Worm (Caenorhabditis elegans) whole organism, midembryonic: ENCODE measurements around the gene C05D2.8.

Experiments
- T22C8.4 ChIP-seq: fragments of 200-800 bp; sonication (Bioruptor generic); IDR thresholded peaks from 2 replicates; pipeline ENCODE4 v1.3.6; 2022; ENCODE audit warnings: missing genetic modification characterization, missing compliant biosample characterization
- cog-1 ChIP-seq: sonication (generic microtip); optimal IDR thresholded peaks from 2 replicates; lab custom pipeline; 2016; ENCODE audit warnings: missing genetic modification characterization, missing compliant biosample characterization
- flt-1 ChIP-seq: fragments of 200-800 bp; sonication (Bioruptor generic); IDR thresholded peaks from 2 replicates; pipeline ENCODE4 v1.3.6; 2022; ENCODE audit warnings: missing genetic modification characterization, missing compliant biosample characterization
- klf-2 ChIP-seq: fragments of 200-800 bp; sonication (Bioruptor generic); conservative IDR thresholded peaks from 2 replicates; pipeline ENCODE4 v1.3.6; 2022; ENCODE audit warnings: missing genetic modification reagents, missing genetic modification characterization, missing compliant biosample characterization
- med-1 ChIP-seq: sonication (generic microtip); optimal IDR thresholded peaks from 2 replicates; lab custom pipeline; 2017; ENCODE audit warnings: missing genetic modification characterization, mild to moderate bottlenecking, missing compliant biosample characterization, antibody characterized with exemption, missing genetic modification reagents; ENCODE audit not compliant: insufficient read depth
- ref-1 ChIP-seq: fragments of 200-800 bp; sonication (Bioruptor generic); conservative IDR thresholded peaks from 2 replicates; pipeline ENCODE4 v1.3.6; 2022; ENCODE audit warnings: missing genetic modification reagents, missing genetic modification characterization, missing compliant biosample characterization
- tab-1 ChIP-seq: fragments of 200-800 bp; sonication (Bioruptor generic); IDR thresholded peaks from 2 replicates; pipeline ENCODE4 v1.3.6; 2022; ENCODE audit warnings: missing genetic modification characterization, missing compliant biosample characterization
- ztf-23 ChIP-seq: fragments of 200-800 bp; sonication (Bioruptor generic); IDR thresholded peaks from 2 replicates; pipeline ENCODE4 v1.3.6; 2022; ENCODE audit warnings: missing genetic modification reagents, missing genetic modification characterization, missing compliant biosample characterization
- ztf-29 ChIP-seq: fragments of 200-800 bp; sonication (Bioruptor generic); IDR thresholded peaks from 2 replicates; pipeline ENCODE4 v1.3.6; 2022; ENCODE audit warnings: missing genetic modification reagents, missing genetic modification characterization, missing compliant biosample characterization

C05D2.8 gene

DNA sequence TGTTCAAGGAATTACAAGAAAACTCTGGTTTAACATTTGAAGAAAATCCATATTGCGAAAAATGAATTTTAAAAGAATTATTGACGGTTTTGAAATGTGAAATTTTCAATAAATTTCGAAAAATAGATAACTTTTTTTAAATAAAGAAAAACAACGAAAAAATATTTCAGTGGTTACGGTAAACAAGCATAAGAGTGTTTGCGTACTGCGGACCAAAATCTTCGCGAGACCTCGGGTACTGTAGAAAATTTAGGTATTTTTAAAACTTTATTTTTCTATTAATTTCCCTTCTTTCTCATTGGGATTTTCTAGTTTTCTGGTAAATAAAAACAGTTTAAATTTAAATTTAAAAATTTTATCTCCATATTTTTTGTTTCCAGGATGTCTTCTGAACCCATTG is 6.1 kb downstream of the C05D2.8 start, which contains the start of gene xnd-1:
Gene xnd-1, plus strand, starts transcription at position 381 of the 400 bp plus-strand sequence.
- no peak for TF ChIP-seq med-1 (GFP tag; lab: Kevin White, UChicago)
- no peak for TF ChIP-seq flt-1 (GFP tag; lab: Robert Waterston, UW)
- no peak for TF ChIP-seq ztf-23
- TF ChIP-seq tab-1 (GFP tag; lab: Robert Waterston, UW) = no peak
- no peak for TF ChIP-seq ref-1 (GFP tag; lab: Robert Waterston, UW)
- no peak for TF ChIP-seq T22C8.4 (GFP tag; lab: Robert Waterston, UW)
- TF ChIP-seq ztf-29 (GFP tag; lab: Robert Waterston, UW) = no peak
- TF ChIP-seq klf-2 (GFP tag; lab: Robert Waterston, UW) = no peak

DNA sequence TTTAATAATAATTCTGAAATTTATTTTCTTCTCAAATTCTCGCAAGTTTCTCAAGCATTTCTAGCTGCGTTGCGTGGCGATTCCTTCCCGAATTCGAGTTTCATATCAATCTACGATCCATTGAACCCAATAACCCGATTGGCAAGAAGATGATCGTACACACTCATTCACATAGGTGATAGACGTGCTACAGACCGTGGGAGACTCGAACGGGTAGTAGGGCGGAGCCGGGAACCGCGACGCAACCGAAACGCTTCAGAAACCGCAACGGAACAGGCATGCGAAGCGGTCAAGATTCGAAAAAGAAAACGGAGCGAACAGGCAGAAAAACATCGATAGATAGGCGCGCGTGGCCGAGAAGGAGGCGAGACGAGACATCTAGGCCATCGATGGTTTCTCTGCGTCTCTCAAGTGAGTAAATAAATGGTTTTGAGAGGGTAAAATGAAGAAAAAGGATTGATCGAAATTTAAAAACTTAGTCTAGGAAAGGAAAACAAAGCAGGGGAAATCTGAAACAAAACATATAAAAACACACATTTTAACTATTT is 6.6 kb downstream of the C05D2.8 start, which contains the start of gene madf-11:
Gene madf-11, minus strand, starts transcription at position 51 of the 548 bp plus-strand sequence.
- TF ChIP-seq flt-1 (GFP tag; lab: Robert Waterston, UW) = peak; percentile 56
- TF ChIP-seq ztf-23 = peak; percentile 45; the same call in 1 of the 2 replicates
- no peak for TF ChIP-seq ref-1 (GFP tag; lab: Robert Waterston, UW)
- peak; percentile 35 for TF ChIP-seq cog-1 (tag; lab: Kevin White, UChicago)
- 0 out of 2 replicates have a peak, but pooled peaks have one; percentile 10 for TF ChIP-seq ztf-29 (GFP tag; lab: Robert Waterston, UW)

- peak; percentile 98 for TF ChIP-seq flt-1 (GFP tag; lab: Robert Waterston, UW)
- TF ChIP-seq tab-1 (GFP tag; lab: Robert Waterston, UW) = peak; percentile 97
- peak; percentile 87 for TF ChIP-seq med-1 (GFP tag; lab: Kevin White, UChicago)
- TF ChIP-seq ztf-23 = peak; percentile 95
- peak; percentile 97 for TF ChIP-seq ztf-29 (GFP tag; lab: Robert Waterston, UW)
- TF ChIP-seq klf-2 (GFP tag; lab: Robert Waterston, UW) = peak; percentile 85
- peak; percentile 89 for TF ChIP-seq cog-1 (tag; lab: Kevin White, UChicago)
- peak; percentile 89 for TF ChIP-seq T22C8.4 (GFP tag; lab: Robert Waterston, UW)
- TF ChIP-seq ref-1 (GFP tag; lab: Robert Waterston, UW) = peak; percentile 94
Observed at ce11 chrIII:5601999-5602398, 8.1 kb downstream of the C05D2.8 start.

ce11 chrIII:5599958-5600357 is 10.2 kb downstream of the C05D2.8 start, which contains the start of gene wdr-37:
Gene wdr-37 (minus strand): TSS chrIII:5600058.
- TF ChIP-seq med-1 (GFP tag; lab: Kevin White, UChicago) (no peak), tab-1 (GFP tag; lab: Robert Waterston, UW) (no peak), T22C8.4 (GFP tag; lab: Robert Waterston, UW) (no peak)

- TF ChIP-seq ztf-23 (no peak), flt-1 (GFP tag; lab: Robert Waterston, UW) (no peak)
Observed at ce11 chrIII:5595445-5595844, 14.7 kb downstream of the C05D2.8 start, which contains the start of gene ced-6. Gene ced-6 (plus strand): TSS chrIII:5595771.

DNA sequence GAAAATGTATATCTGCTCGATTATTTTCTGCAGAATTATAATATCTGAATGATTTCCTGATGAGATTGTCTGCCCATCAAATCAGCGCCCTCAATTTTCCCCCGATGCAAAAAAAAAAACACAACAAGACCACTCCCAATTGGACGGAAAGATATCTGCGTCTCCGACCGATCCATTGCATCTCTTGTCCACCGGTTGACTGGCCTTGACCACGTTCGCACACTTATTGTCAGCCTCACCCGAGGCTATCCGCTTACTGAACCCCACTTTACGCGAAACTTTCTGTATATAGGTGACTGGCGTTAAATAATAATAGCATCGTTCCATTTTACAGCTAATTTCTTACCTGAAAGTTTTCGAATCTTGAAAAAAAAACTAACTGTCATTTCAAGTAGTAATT is 15.8 kb downstream of the C05D2.8 start:
- TF ChIP-seq cog-1 (tag; lab: Kevin White, UChicago) (no peak), ztf-29 (GFP tag; lab: Robert Waterston, UW) (no peak), tab-1 (GFP tag; lab: Robert Waterston, UW) (no peak), ztf-23 (no peak), flt-1 (GFP tag; lab: Robert Waterston, UW) (no peak), T22C8.4 (GFP tag; lab: Robert Waterston, UW) (no peak), klf-2 (GFP tag; lab: Robert Waterston, UW) (no peak), med-1 (GFP tag; lab: Kevin White, UChicago) (no peak), ref-1 (GFP tag; lab: Robert Waterston, UW) (no peak)

ce11 chrIII:5591668-5592149 is 18.4 kb downstream of the C05D2.8 start, which contains the start of the genes ddx-15 and ucr-1:
Gene ddx-15 (minus strand): TSS chrIII:5591718.
Gene ucr-1 (plus strand): TSS chrIII:5592135.
- TF ChIP-seq cog-1 (tag; lab: Kevin White, UChicago) (no peak), ref-1 (GFP tag; lab: Robert Waterston, UW) (no peak), klf-2 (GFP tag; lab: Robert Waterston, UW) (no peak), med-1 (GFP tag; lab: Kevin White, UChicago) (no peak), ztf-29 (GFP tag; lab: Robert Waterston, UW) (no peak), ztf-23 (0 out of 2 replicates have a peak, but pooled peaks have one; percentile 39), tab-1 (GFP tag; lab: Robert Waterston, UW) (no peak), flt-1 (GFP tag; lab: Robert Waterston, UW) (no peak)

DNA sequence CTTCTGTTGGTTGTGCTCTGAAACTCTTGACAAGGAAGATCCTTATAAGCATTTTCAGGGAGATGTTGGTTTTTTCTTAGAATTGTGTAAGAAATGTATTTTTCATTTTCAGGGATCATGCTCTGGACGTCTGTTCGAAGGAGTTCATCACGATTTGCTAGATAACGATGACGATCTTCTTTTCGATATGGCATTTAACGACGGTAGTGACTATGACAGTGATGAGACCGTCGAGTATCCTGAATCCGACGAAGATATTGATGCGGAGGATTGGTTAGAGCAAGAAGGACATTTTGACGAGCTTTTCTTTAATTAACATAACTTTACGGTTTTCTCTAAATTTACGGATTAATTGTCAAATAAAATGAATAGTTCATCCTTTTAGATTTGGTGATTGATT is 21.4 kb downstream of the C05D2.8 start:
- TF ChIP-seq klf-2 (GFP tag; lab: Robert Waterston, UW) (no peak), flt-1 (GFP tag; lab: Robert Waterston, UW) (no peak), cog-1 (tag; lab: Kevin White, UChicago) (no peak), ztf-23 (no peak), med-1 (GFP tag; lab: Kevin White, UChicago) (no peak)

- TF ChIP-seq cog-1 (tag; lab: Kevin White, UChicago) (no peak), med-1 (GFP tag; lab: Kevin White, UChicago) (no peak), flt-1 (GFP tag; lab: Robert Waterston, UW) (0 out of 2 replicates have a peak, but pooled peaks have one; percentile 44), ztf-29 (GFP tag; lab: Robert Waterston, UW) (no peak)
Observed at ce11 chrIII:5586925-5587324, 23.2 kb downstream of the C05D2.8 start, which contains the start of gene F56D2.2. Gene F56D2.2 (plus strand): TSS chrIII:5587263.
